Fruit fly (Drosophila melanogaster) whole organism, wandering third instar larva: ENCODE data around the gene MCU.
A peak's percentile ranks its signal among the peaks of the same experiment; 100 is the strongest.

Experiments
- Abd-B ChIP-seq: fragments of >200 bp; optimal IDR thresholded peaks from 2 replicates; lab custom pipeline; 2017; ENCODE audit warnings: missing biosample characterization, missing genetic modification characterization
- CG32264 ChIP-seq: fragments of 200-800 bp; sonication (Bioruptor generic); optimal IDR thresholded peaks from 2 replicates; lab custom pipeline; 2016; ENCODE audit warnings: missing biosample characterization, missing genetic modification characterization
- CrebA ChIP-seq: fragments of 200-800 bp; sonication (Bioruptor generic); optimal IDR thresholded peaks from 2 replicates; lab custom pipeline; 2016; ENCODE audit warnings: missing biosample characterization, mild to moderate bottlenecking, missing genetic modification characterization, borderline replicate concordance
- Dfd ChIP-seq: fragments of >200 bp; optimal IDR thresholded peaks from 2 replicates; lab custom pipeline; 2017; ENCODE audit warnings: missing biosample characterization, missing genetic modification characterization
- Dif ChIP-seq: fragments of 200-275, 200-300 bp; sonication (Bioruptor generic); optimal IDR thresholded peaks from 2 replicates; lab custom pipeline; 2018; ENCODE audit warnings: missing biosample characterization, missing genetic modification characterization; ENCODE audit not compliant: partially characterized antibody
- GATAd ChIP-seq: sonication (Bioruptor generic); optimal IDR thresholded peaks from 2 replicates; lab custom pipeline; 2016; ENCODE audit warnings: missing biosample characterization, missing genetic modification characterization
- HLH106 ChIP-seq: fragments of 200-800 bp; optimal IDR thresholded peaks from 3 replicates; lab custom pipeline; 2019; ENCODE audit warnings: missing biosample characterization, mild to moderate bottlenecking, missing genetic modification characterization, moderate library complexity
- Hnf4 ChIP-seq: fragments of 200-800 bp; sonication (Bioruptor generic); optimal IDR thresholded peaks from 2 replicates; lab custom pipeline; 2016; ENCODE audit warnings: missing biosample characterization, mild to moderate bottlenecking, missing genetic modification characterization
- Hr78 ChIP-seq: fragments of >200 bp; optimal IDR thresholded peaks from 2 replicates; lab custom pipeline; 2017; ENCODE audit warnings: missing biosample characterization, missing genetic modification characterization
- Hr83 ChIP-seq: fragments of 200-300 bp; sonication (Bioruptor generic); optimal IDR thresholded peaks from 2 replicates; lab custom pipeline; 2016; ENCODE audit warnings: missing biosample characterization, mild to moderate bottlenecking, missing genetic modification characterization, moderate library complexity; ENCODE audit not compliant: poor library complexity, severe bottlenecking
- Jra ChIP-seq: sonication (Bioruptor generic); optimal IDR thresholded peaks from 2 replicates; lab custom pipeline; 2016; ENCODE audit warnings: missing biosample characterization, missing genetic modification characterization
- Mio ChIP-seq: sonication (Bioruptor generic); optimal IDR thresholded peaks from 2 replicates; lab custom pipeline; 2016; ENCODE audit warnings: missing biosample characterization, missing genetic modification characterization
- Myc ChIP-seq: fragments of >200 bp; optimal IDR thresholded peaks from 2 replicates; lab custom pipeline; 2017
- N ChIP-seq: fragments of >200 bp; optimal IDR thresholded peaks from 2 replicates; lab custom pipeline; 2018; ENCODE audit warnings: missing biosample characterization, missing external identifiers, missing genetic modification characterization
- OdsH ChIP-seq: fragments of 200-800 bp; sonication (Bioruptor generic); optimal IDR thresholded peaks from 2 replicates; lab custom pipeline; 2016; ENCODE audit warnings: missing biosample characterization, mild to moderate bottlenecking, missing genetic modification characterization
- Rel ChIP-seq, 2 experiments: fragments of 200-800 bp; sonication (Bioruptor generic) in 1 of 2; optimal IDR thresholded peaks; 2 replicates in 1 of 2; 3 replicates in 1 of 2; lab custom pipeline; 2016 to 2019; ENCODE audit warnings: mild to moderate bottlenecking in 2 of 2, missing biosample characterization in 2 of 2, missing genetic modification characterization in 2 of 2, moderate library complexity in 1 of 2
- Sp1 ChIP-seq: fragments of 200-800 bp; sonication (Bioruptor generic); optimal IDR thresholded peaks from 3 replicates; lab custom pipeline; 2019; ENCODE audit warnings: missing biosample characterization, mild to moderate bottlenecking, missing genetic modification characterization, moderate library complexity
- brk ChIP-seq: fragments of 200-800 bp; sonication (Bioruptor generic); optimal IDR thresholded peaks from 2 replicates; lab custom pipeline; 2016; ENCODE audit warnings: missing biosample characterization, mild to moderate bottlenecking, missing genetic modification characterization
- dmrt93B ChIP-seq: fragments of 200-800 bp; sonication (Bioruptor generic); optimal IDR thresholded peaks from 2 replicates; lab custom pipeline; 2018; ENCODE audit warnings: missing biosample characterization, mild to moderate bottlenecking, missing genetic modification characterization
- ey ChIP-seq: fragments of 200-800 bp; sonication (Bioruptor generic); optimal IDR thresholded peaks from 2 replicates; lab custom pipeline; 2016; ENCODE audit warnings: missing biosample characterization, missing genetic modification characterization
- foxo ChIP-seq, 2 experiments: fragments of 200-800 bp; sonication (Bioruptor generic); optimal IDR thresholded peaks; 2 replicates in 1 of 2; 3 replicates in 1 of 2; lab custom pipeline; 2016 to 2017; ENCODE audit warnings: missing biosample characterization in 2 of 2, missing genetic modification characterization in 2 of 2
- fru ChIP-seq: fragments of 200-800 bp; sonication (Bioruptor generic); optimal IDR thresholded peaks from 3 replicates; lab custom pipeline; 2016; ENCODE audit warnings: missing biosample characterization, mild to moderate bottlenecking, missing genetic modification characterization
- h ChIP-seq: fragments of 200-800 bp; sonication (Bioruptor generic); optimal IDR thresholded peaks from 3 replicates; lab custom pipeline; 2016; ENCODE audit warnings: missing biosample characterization, mild to moderate bottlenecking, missing genetic modification characterization
- jim ChIP-seq: fragments of 175-275, 200-325 bp; sonication (Bioruptor generic); optimal IDR thresholded peaks from 2 replicates; lab custom pipeline; 2016; ENCODE audit warnings: missing biosample characterization, mild to moderate bottlenecking, missing genetic modification characterization
- lola ChIP-seq: fragments of >200 bp; optimal IDR thresholded peaks from 2 replicates; lab custom pipeline; 2017; ENCODE audit warnings: missing biosample characterization, missing genetic modification characterization
- pan ChIP-seq: fragments of >200 bp; optimal IDR thresholded peaks from 2 replicates; lab custom pipeline; 2017
- psq ChIP-seq: fragments of 200-800 bp; sonication (Bioruptor generic); optimal IDR thresholded peaks from 3 replicates; lab custom pipeline; 2017; ENCODE audit warnings: missing biosample characterization, mild to moderate bottlenecking, missing genetic modification characterization, moderate library complexity
- rgr ChIP-seq: fragments of 200-800 bp; sonication (Bioruptor generic); optimal IDR thresholded peaks from 3 replicates; lab custom pipeline; 2016; ENCODE audit warnings: missing biosample characterization, mild to moderate bottlenecking, missing genetic modification characterization
- sage ChIP-seq: fragments of 200-800 bp; sonication (Bioruptor generic); optimal IDR thresholded peaks from 2 replicates; lab custom pipeline; 2016; ENCODE audit warnings: missing biosample characterization, mild to moderate bottlenecking, missing genetic modification characterization
- sv ChIP-seq: fragments of 200-800 bp; sonication (Bioruptor generic); optimal IDR thresholded peaks from 3 replicates; lab custom pipeline; 2016; ENCODE audit warnings: missing biosample characterization, missing genetic modification characterization
- tai ChIP-seq: sonication (Bioruptor generic); optimal IDR thresholded peaks from 2 replicates; lab custom pipeline; 2016; ENCODE audit warnings: missing biosample characterization, missing genetic modification characterization
- woc ChIP-seq: sonication (Bioruptor generic); optimal IDR thresholded peaks from 2 replicates; lab custom pipeline; 2016; ENCODE audit warnings: missing biosample characterization, mild to moderate bottlenecking, missing genetic modification characterization

MCU gene

DNA sequence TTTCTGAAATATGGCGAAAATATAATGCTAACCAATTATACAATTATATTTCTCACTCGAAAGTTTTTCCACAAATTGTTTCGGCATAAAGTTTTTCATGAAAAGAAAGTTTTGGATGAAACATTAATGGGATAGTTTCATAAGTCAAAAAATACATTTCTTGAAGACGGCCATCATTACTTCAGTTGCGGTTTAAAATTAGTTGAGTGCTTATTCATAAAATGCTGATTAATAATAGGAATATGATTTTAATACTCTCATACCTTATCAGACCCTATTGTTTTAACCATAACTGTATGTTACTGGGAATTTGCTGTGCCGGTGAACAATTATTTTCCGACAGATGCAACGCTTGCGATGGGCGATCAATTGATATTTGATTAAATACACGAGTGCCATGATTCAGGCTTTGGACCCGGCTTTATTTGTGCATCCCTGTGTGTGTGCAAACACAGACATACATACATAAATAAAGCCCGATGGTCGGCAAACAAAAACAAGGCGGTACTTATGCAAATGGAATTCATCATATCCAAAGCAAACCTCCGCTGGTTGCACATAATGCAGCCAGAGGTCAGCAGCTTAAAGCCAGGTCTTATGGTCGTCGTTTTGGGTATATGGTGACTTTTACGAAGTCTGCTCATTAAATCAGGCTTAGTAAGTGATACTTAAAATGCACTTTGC is 3.7 kb downstream of the MCU start:
- TF ChIP-seq dmrt93B = peak; percentile 8
- peak; percentile 2 for TF ChIP-seq h (GFP tag; lab: Kevin White, UChicago)
- no peak for TF ChIP-seq Hnf4 (GFP tag; lab: Kevin White, UChicago)
- peak; percentile 3 for TF ChIP-seq fru (GFP tag; lab: Kevin White, UChicago)
- no peak for TF ChIP-seq psq
- TF ChIP-seq Sp1 (GFP tag; lab: Kevin White, UChicago) = peak; percentile 6
- peak; percentile 8 for TF ChIP-seq ey (GFP tag; lab: Kevin White, UChicago)
- no peak for TF ChIP-seq N (GFP tag; lab: Kevin White, UChicago)
- TF ChIP-seq, all 38 proteins: peak for 5

DNA sequence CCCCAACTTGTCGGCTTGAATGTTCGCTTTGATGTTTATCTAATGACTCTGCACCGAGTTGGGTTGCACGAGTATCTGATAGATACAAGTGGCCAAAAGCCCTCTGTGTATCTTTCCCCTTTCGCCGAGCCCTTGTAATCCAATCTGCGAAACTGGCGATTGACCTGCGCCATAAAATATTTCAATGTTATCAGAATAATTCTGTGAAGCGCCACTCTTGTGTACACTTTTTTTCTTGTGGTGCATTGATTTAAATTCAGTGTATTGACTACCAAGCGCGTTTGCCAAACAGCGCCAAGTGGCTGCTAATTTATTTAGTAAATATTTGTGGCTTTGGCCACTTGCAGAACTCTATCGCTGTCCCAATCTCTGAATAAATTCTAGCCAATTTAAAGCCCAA is 5.7 kb downstream of the MCU start:
- TF ChIP-seq Rel (GFP tag; optimal IDR thresholded peaks at IDR 0.05; lab: Kevin White, UChicago) = no peak
- peak; percentile 17 for TF ChIP-seq Rel (tag; optimal IDR thresholded peaks at IDR 0.05; lab: Kevin White, UChicago)
- no peak for TF ChIP-seq fru (GFP tag; lab: Kevin White, UChicago)

DNA sequence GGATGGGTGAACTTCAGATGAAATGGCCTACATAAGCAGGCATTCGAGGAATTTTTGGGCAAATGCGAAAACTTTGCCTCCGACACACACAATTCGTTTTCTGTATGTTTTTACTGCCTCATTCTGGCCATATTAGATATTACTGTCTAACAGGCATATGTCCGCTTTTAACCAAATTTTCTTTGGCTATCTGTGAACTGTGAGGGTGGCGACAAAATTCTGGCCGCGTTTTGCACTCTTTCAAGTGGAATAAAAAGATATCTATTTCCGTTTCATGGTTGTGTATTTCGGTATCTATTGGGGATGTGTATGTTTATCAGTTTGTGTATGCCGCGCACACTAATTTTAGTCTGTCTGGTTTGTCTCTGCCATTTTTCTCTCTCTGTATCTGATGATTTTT is 8.0 kb downstream of the MCU start:
- TF ChIP-seq Sp1 (GFP tag; lab: Kevin White, UChicago) = no peak
- no peak for TF ChIP-seq rgr
- TF ChIP-seq GATAd = no peak
- no peak for TF ChIP-seq sv (GFP tag; lab: Kevin White, UChicago)
- no peak for TF ChIP-seq dmrt93B
- no peak for TF ChIP-seq N (GFP tag; lab: Kevin White, UChicago)
- no peak for TF ChIP-seq foxo (GFP tag; optimal IDR thresholded peaks at IDR 0.05; lab: Kevin White, UChicago)
- TF ChIP-seq Dif = no peak
- TF ChIP-seq ey (GFP tag; lab: Kevin White, UChicago) = no peak
- TF ChIP-seq Hnf4 (GFP tag; lab: Kevin White, UChicago) = no peak
- no peak for TF ChIP-seq Mio (GFP tag; lab: Kevin White, UChicago)
- no peak for TF ChIP-seq Hr83 (GFP tag; lab: Kevin White, UChicago)
- TF ChIP-seq Jra (GFP tag; lab: Kevin White, UChicago) = no peak
- TF ChIP-seq sage (GFP tag; lab: Kevin White, UChicago) = no peak
- TF ChIP-seq jim (GFP tag; lab: Kevin White, UChicago) = no peak
- TF ChIP-seq Hr78 = no peak
- TF ChIP-seq tai (GFP tag; lab: Kevin White, UChicago) = no peak
- no peak for TF ChIP-seq OdsH (GFP tag; lab: Kevin White, UChicago)
- no peak for TF ChIP-seq fru (GFP tag; lab: Kevin White, UChicago)
- no peak for TF ChIP-seq brk (GFP tag; lab: Kevin White, UChicago)

DNA sequence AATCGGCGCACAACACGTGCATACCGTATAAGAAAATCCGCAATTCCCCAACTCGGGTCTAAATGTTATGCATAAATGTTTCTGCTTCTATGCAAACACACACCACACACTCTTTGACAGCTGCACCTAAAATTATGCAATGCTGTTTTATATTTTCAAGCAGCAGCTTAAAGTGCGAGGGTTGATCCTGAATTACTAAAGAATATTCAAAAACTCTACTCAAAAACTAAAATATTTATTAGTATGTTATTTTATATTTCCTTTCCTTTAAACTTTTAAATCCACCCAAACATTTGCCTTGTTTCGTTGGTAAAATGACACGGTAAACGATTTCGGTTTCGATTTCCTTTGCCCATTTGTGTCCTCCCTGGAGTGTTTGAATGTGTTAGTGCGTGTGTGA is 10.5 kb downstream of the MCU start:
- TF ChIP-seq ey (GFP tag; lab: Kevin White, UChicago) (no peak), h (GFP tag; lab: Kevin White, UChicago) (no peak), GATAd (no peak), OdsH (GFP tag; lab: Kevin White, UChicago) (no peak), tai (GFP tag; lab: Kevin White, UChicago) (no peak), sage (GFP tag; lab: Kevin White, UChicago) (no peak), N (GFP tag; lab: Kevin White, UChicago) (no peak), foxo (GFP tag; optimal IDR thresholded peaks at IDR 0.05; lab: Kevin White, UChicago) (no peak), Jra (GFP tag; lab: Kevin White, UChicago) (no peak), lola (GFP tag; lab: Kevin White, UChicago) (no peak), HLH106 (tag; lab: Kevin White, UChicago) (no peak), Myc (lab: Kevin White, UChicago) (no peak), CrebA (GFP tag; lab: Kevin White, UChicago) (no peak), pan (lab: Kevin White, UChicago) (no peak), woc (no peak), CG32264 (GFP tag; lab: Kevin White, UChicago) (no peak), Abd-B (GFP tag; lab: Kevin White, UChicago) (no peak), Dfd (GFP tag; lab: Kevin White, UChicago) (no peak), brk (GFP tag; lab: Kevin White, UChicago) (no peak)
